Worm (Caenorhabditis elegans) whole organism, L4 larva: ENCODE results near the gene F54D5.15.
A peak's percentile ranks its signal among the peaks of the same experiment; 100 is the strongest.

Experiments
- F10B5.3 ChIP-seq: sonication (generic microtip); optimal IDR thresholded peaks from 2 replicates; lab custom pipeline; 2016; ENCODE audit warnings: mild to moderate bottlenecking, missing genetic modification characterization, missing compliant biosample characterization
- F26F4.8 ChIP-seq: fragments of 200-800 bp; sonication (Bioruptor generic); conservative IDR thresholded peaks from 2 replicates; pipeline ENCODE4 v1.3.6; 2022; ENCODE audit warnings: missing genetic modification characterization, missing compliant biosample characterization
- F37D6.2 ChIP-seq: sonication (generic microtip); optimal IDR thresholded peaks from 2 replicates; lab custom pipeline; 2016; ENCODE audit warnings: mild to moderate bottlenecking, missing genetic modification characterization, missing compliant biosample characterization
- F44E2.7 ChIP-seq: fragments of 200-800 bp; sonication (Bioruptor generic); IDR thresholded peaks from 2 replicates; pipeline ENCODE4 v2.1.2; 2022; ENCODE audit warnings: missing genetic modification characterization, missing compliant biosample characterization
- F49E8.2 ChIP-seq: sonication (generic microtip); optimal IDR thresholded peaks from 2 replicates; lab custom pipeline; 2016; ENCODE audit warnings: missing compliant biosample characterization, mild to moderate bottlenecking, missing genetic modification characterization, borderline replicate concordance
- R02D3.7 ChIP-seq: fragments of 150-350 bp; sonication (generic microtip); optimal IDR thresholded peaks from 3 replicates; lab custom pipeline; 2014; ENCODE audit warnings: missing biosample characterization, missing genetic modification characterization
- Y48G9A.11 ChIP-seq: fragments of 200-800 bp; sonication (Bioruptor generic); IDR thresholded peaks from 2 replicates; pipeline ENCODE4 v1.3.6; 2022; ENCODE audit warnings: missing genetic modification reagents, missing genetic modification characterization, missing compliant biosample characterization
- aha-1 ChIP-seq: fragments of 150-350 bp; peaks from one replicate; lab custom pipeline; 2014; ENCODE audit warnings: missing biosample characterization, missing genetic modification characterization
- aly-2 ChIP-seq: sonication (generic microtip); optimal IDR thresholded peaks from 2 replicates; lab custom pipeline; 2018; ENCODE audit warnings: missing biosample characterization, missing genetic modification characterization
- ceh-20 ChIP-seq: fragments of 200-800 bp; sonication (Bioruptor generic); IDR thresholded peaks from 2 replicates; pipeline ENCODE4 v1.3.6; 2022; ENCODE audit warnings: missing genetic modification reagents, missing genetic modification characterization, missing compliant biosample characterization
- ceh-62 ChIP-seq: sonication (generic microtip); optimal IDR thresholded peaks from 2 replicates; lab custom pipeline; 2017; ENCODE audit warnings: missing biosample characterization, missing genetic modification characterization
- ceh-82 ChIP-seq: sonication (generic microtip); optimal IDR thresholded peaks from 2 replicates; lab custom pipeline; 2017; ENCODE audit warnings: missing biosample characterization, missing genetic modification characterization
- ces-1 ChIP-seq: fragments of 150-350 bp; sonication (generic microtip); optimal IDR thresholded peaks from 4 replicates; lab custom pipeline; 2014; ENCODE audit warnings: missing biosample characterization, missing genetic modification reagents, missing genetic modification characterization
- daf-16 ChIP-seq, 3 experiments: sonication (generic microtip); optimal IDR thresholded peaks; 2 replicates each; lab custom pipeline; 2016 to 2017; ENCODE audit warnings: missing genetic modification characterization in 3 of 3, missing genetic modification reagents in 3 of 3, mild to moderate bottlenecking in 2 of 3, missing compliant biosample characterization in 2 of 3, missing biosample characterization in 1 of 3, moderate library complexity in 1 of 3
- daf-8 ChIP-seq: fragments of 200-800 bp; sonication (Bioruptor generic); IDR thresholded peaks from 2 replicates; pipeline ENCODE4 v1.3.6; 2022; ENCODE audit warnings: missing genetic modification characterization, missing compliant biosample characterization
- dpl-1 ChIP-seq: fragments of 150-350 bp; optimal IDR thresholded peaks from 2 replicates; lab custom pipeline; 2014; ENCODE audit warnings: missing biosample characterization, missing genetic modification reagents, missing genetic modification characterization
- dve-1 ChIP-seq: sonication (generic microtip); optimal IDR thresholded peaks from 2 replicates; lab custom pipeline; 2017; ENCODE audit warnings: antibody characterized with exemption, mild to moderate bottlenecking, missing genetic modification characterization, missing compliant biosample characterization; ENCODE audit not compliant: insufficient read depth
- fos-1 ChIP-seq: fragments of 150-350 bp; optimal IDR thresholded peaks from 2 replicates; lab custom pipeline; 2014; ENCODE audit warnings: missing biosample characterization, missing genetic modification characterization
- hlh-11 ChIP-seq: fragments of 200-800 bp; sonication (Bioruptor generic); optimal IDR thresholded peaks from 2 replicates; lab custom pipeline; 2018; ENCODE audit warnings: mild to moderate bottlenecking, missing genetic modification characterization, missing compliant biosample characterization
- hlh-30 ChIP-seq: sonication (generic microtip); optimal IDR thresholded peaks from 2 replicates; lab custom pipeline; 2017; ENCODE audit warnings: antibody characterized with exemption, mild to moderate bottlenecking, missing genetic modification characterization, missing compliant biosample characterization; ENCODE audit not compliant: insufficient read depth
- lin-1 ChIP-seq: fragments of 200-800 bp; sonication (Bioruptor generic); IDR thresholded peaks from 2 replicates; pipeline ENCODE4 v1.3.6; 2022; ENCODE audit warnings: missing genetic modification reagents, missing genetic modification characterization, missing compliant biosample characterization
- lin-13 ChIP-seq: fragments of 150-350 bp; optimal IDR thresholded peaks from 2 replicates; lab custom pipeline; 2014; ENCODE audit warnings: missing biosample characterization, missing genetic modification reagents, missing genetic modification characterization
- lin-15B ChIP-seq: fragments of 150-350 bp; sonication (generic microtip); optimal IDR thresholded peaks from 3 replicates; lab custom pipeline; 2014; ENCODE audit warnings: missing biosample characterization, missing genetic modification characterization
- lir-3 ChIP-seq: sonication (generic microtip); optimal IDR thresholded peaks from 2 replicates; lab custom pipeline; 2016; ENCODE audit warnings: mild to moderate bottlenecking, missing genetic modification characterization, missing compliant biosample characterization
- mdl-1 ChIP-seq, 2 experiments: fragments of 150-350 bp in 1 of 2; sonication (generic microtip) in 1 of 2; optimal IDR thresholded peaks; 2 replicates each; lab custom pipeline; 2014 to 2017; ENCODE audit warnings: missing biosample characterization in 2 of 2, missing genetic modification characterization in 2 of 2
- mep-1 ChIP-seq: fragments of 150-350 bp; sonication (generic microtip); optimal IDR thresholded peaks from 3 replicates; lab custom pipeline; 2014; ENCODE audit warnings: missing biosample characterization, missing genetic modification characterization
- mxl-2 ChIP-seq: fragments of 200-800 bp; sonication (Bioruptor generic); conservative IDR thresholded peaks from 2 replicates; pipeline ENCODE4 v1.3.6; 2022; ENCODE audit warnings: missing genetic modification reagents, missing genetic modification characterization, missing compliant biosample characterization
- nhr-11 ChIP-seq: fragments of 150-350 bp; optimal IDR thresholded peaks from 2 replicates; lab custom pipeline; 2014; ENCODE audit warnings: missing biosample characterization, missing genetic modification characterization
- nhr-237 ChIP-seq: sonication (generic microtip); optimal IDR thresholded peaks from 2 replicates; lab custom pipeline; 2017; ENCODE audit warnings: missing biosample characterization, missing genetic modification characterization
- nhr-41 ChIP-seq: fragments of 200-800 bp; sonication (Bioruptor generic); IDR thresholded peaks from 2 replicates; pipeline ENCODE4 v1.3.6; 2022; ENCODE audit warnings: missing genetic modification reagents, missing genetic modification characterization, missing compliant biosample characterization
- nhr-42 ChIP-seq: fragments of 200-800 bp; sonication (Bioruptor generic); IDR thresholded peaks from 2 replicates; pipeline ENCODE4 v1.3.6; 2022; ENCODE audit warnings: missing genetic modification characterization, missing compliant biosample characterization
- nhr-76 ChIP-seq: fragments of 150-350 bp; optimal IDR thresholded peaks from 2 replicates; lab custom pipeline; 2014; ENCODE audit warnings: missing biosample characterization, missing genetic modification characterization
- nhr-77 ChIP-seq: fragments of 150-350 bp; optimal IDR thresholded peaks from 2 replicates; lab custom pipeline; 2014; ENCODE audit warnings: missing biosample characterization, missing genetic modification characterization
- pha-4 ChIP-seq, 2 experiments: fragments of 150-350 bp in 1 of 2; fragments of 200-800 bp in 1 of 2; sonication (Bioruptor generic) in 1 of 2; IDR thresholded peaks in 1 of 2; optimal IDR thresholded peaks in 1 of 2; 2 replicates each; pipeline versions ENCODE4 v1.3.6 to Lab custom; 2014 to 2022; ENCODE audit warnings: missing genetic modification characterization in 2 of 2, missing genetic modification reagents in 2 of 2, missing biosample characterization in 1 of 2, missing compliant biosample characterization in 1 of 2
- php-3 ChIP-seq: fragments of 200-800 bp; sonication (Bioruptor generic); IDR thresholded peaks from 2 replicates; pipeline ENCODE4 v1.3.6; 2022; ENCODE audit warnings: missing genetic modification reagents, missing genetic modification characterization, missing compliant biosample characterization
- pqm-1 ChIP-seq: sonication (generic microtip); optimal IDR thresholded peaks from 2 replicates; lab custom pipeline; 2017; ENCODE audit warnings: missing biosample characterization, missing genetic modification characterization
- saeg-2 ChIP-seq: fragments of 200-800 bp; sonication (Bioruptor generic); IDR thresholded peaks from 2 replicates; pipeline ENCODE4 v1.3.6; 2022; ENCODE audit warnings: missing genetic modification reagents, missing genetic modification characterization, missing compliant biosample characterization
- skn-1 ChIP-seq: fragments of 150-350 bp; optimal IDR thresholded peaks from 2 replicates; lab custom pipeline; 2014; ENCODE audit warnings: missing biosample characterization, missing genetic modification characterization
- snpc-1.2 ChIP-seq: fragments of 200-800 bp; sonication (Bioruptor generic); IDR thresholded peaks from 2 replicates; pipeline ENCODE4 v1.3.6; 2022; ENCODE audit warnings: missing genetic modification reagents, missing genetic modification characterization, missing compliant biosample characterization
- spr-1 ChIP-seq: sonication (generic microtip); optimal IDR thresholded peaks from 2 replicates; lab custom pipeline; 2016; ENCODE audit warnings: mild to moderate bottlenecking, missing genetic modification characterization, missing compliant biosample characterization
- spr-3 ChIP-seq: fragments of 200-800 bp; sonication (Bioruptor generic); optimal IDR thresholded peaks from 2 replicates; lab custom pipeline; 2018; ENCODE audit warnings: mild to moderate bottlenecking, missing genetic modification characterization, missing compliant biosample characterization
- tag-97 ChIP-seq: fragments of 200-800 bp; sonication (Bioruptor generic); IDR thresholded peaks from 2 replicates; pipeline ENCODE4 v1.3.6; 2022; ENCODE audit warnings: missing genetic modification characterization, missing compliant biosample characterization
- tra-1 ChIP-seq: fragments of 200-800 bp; sonication (Bioruptor generic); IDR thresholded peaks from 2 replicates; pipeline ENCODE4 v1.3.6; 2022; ENCODE audit warnings: missing genetic modification reagents, missing genetic modification characterization, missing compliant biosample characterization
- unc-130 ChIP-seq: sonication (generic microtip); optimal IDR thresholded peaks from 2 replicates; lab custom pipeline; 2016; ENCODE audit warnings: missing genetic modification reagents, missing genetic modification characterization, missing compliant biosample characterization
- unc-39 ChIP-seq: sonication (generic microtip); optimal IDR thresholded peaks from 2 replicates; lab custom pipeline; 2017; ENCODE audit warnings: missing biosample characterization, missing genetic modification characterization
- zfp-2 ChIP-seq: sonication (generic microtip); optimal IDR thresholded peaks from 2 replicates; lab custom pipeline; 2016; ENCODE audit warnings: mild to moderate bottlenecking, missing genetic modification characterization, missing compliant biosample characterization
- zip-2 ChIP-seq: fragments of 150-350 bp; optimal IDR thresholded peaks from 2 replicates; lab custom pipeline; 2014; ENCODE audit warnings: missing biosample characterization, missing genetic modification characterization
- ztf-7 ChIP-seq: fragments of 150-350 bp; optimal IDR thresholded peaks from 2 replicates; lab custom pipeline; 2014; ENCODE audit warnings: missing biosample characterization, missing genetic modification characterization

The F54D5.15 gene

DNA sequence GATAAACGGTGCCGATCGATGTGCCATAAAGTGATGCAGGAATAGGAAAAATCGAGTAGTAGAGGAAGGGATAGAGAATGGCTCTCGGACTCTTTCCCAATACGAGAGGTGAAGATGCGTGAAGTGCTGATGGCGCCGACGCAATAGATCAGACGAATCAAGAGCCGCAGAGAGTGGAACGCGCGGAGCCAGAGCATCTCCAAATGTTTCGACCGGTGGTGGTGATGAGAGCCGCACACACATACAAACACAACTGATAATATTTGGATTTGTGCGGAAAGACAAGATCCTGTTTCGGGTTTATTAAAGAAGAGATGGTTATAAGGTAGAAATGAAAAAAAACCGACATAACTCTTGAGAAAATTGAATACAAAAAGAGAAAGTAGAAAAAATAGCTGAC lies at the start of gene F54D5.15:
Gene F54D5.15 (minus strand): TSS at position 101 of the 400 bp plus-strand sequence.
- TF ChIP-seq ceh-62 (tag; lab: Kevin White, UChicago) (no peak), saeg-2 (no peak), dpl-1 (GFP tag; lab: Kevin White, UChicago) (no peak), nhr-11 (tag; lab: Kevin White, UChicago) (no peak), ceh-82 (no peak), spr-3 (no peak), pqm-1 (tag; lab: Kevin White, UChicago) (no peak), nhr-77 (tag; lab: Kevin White, UChicago) (no peak), hlh-30 (tag; lab: Kevin White, UChicago) (no peak), skn-1 (tag; lab: Kevin White, UChicago) (no peak), mxl-2 (no peak), F10B5.3 (tag; lab: Kevin White, UChicago) (no peak), nhr-76 (tag; lab: Kevin White, UChicago) (no peak), unc-130 (GFP tag; lab: Kevin White, UChicago) (no peak)

DNA sequence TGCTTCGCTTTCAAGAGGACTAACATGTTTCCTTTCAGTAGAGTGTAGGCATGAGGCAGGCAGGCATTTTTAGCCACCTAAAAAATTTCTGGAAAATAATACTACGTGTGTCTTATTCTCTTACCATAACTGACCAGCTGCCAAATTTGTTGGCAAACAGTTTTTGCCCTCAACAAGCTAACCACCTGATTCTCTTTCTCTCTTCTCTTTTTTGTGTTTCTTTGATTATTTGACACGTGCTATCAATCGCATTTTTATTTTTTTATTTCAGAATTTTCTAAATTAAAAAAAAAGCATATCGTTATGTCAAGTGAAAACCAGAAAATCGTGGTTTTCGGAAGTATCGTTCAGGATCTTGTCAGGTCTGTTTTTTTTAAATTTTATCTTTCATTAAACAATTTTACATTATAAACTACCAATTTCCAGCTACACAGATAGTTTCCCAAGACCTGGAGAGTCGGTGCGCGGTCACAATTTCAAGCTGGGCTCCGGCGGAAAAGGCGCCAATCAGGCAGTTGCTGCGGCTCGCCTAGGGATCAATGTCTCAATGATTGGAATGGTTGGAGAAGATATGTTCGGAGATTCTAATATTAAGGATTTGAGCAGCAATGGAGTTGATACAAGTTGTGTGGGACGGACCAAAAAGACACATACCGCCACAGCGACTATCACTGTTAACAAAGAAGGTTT lies 48.2 kb upstream of the F54D5.15 start, which contains the start of gene F07A11.5:
Gene F07A11.5 (plus strand): TSS at position 267 of the 690 bp plus-strand sequence.
- peak; percentile 17 for TF ChIP-seq hlh-11 (tag; lab: Kevin White, UChicago)
- no peak for TF ChIP-seq fos-1 (tag; lab: Kevin White, UChicago)
- no peak for TF ChIP-seq zfp-2
- TF ChIP-seq aly-2 = no peak
- no peak for TF ChIP-seq Y48G9A.11 (GFP tag; lab: Robert Waterston, UW)
- no peak for TF ChIP-seq dpl-1 (GFP tag; lab: Kevin White, UChicago)
- TF ChIP-seq mdl-1 (tag; optimal IDR thresholded peaks at IDR 0.05; lab: Kevin White, UChicago) = peak in 1 of 2 experiments; percentile 29
- no peak for TF ChIP-seq php-3 (GFP tag; lab: Robert Waterston, UW)
- no peak for TF ChIP-seq spr-1 (tag; lab: Kevin White, UChicago)
- no peak for TF ChIP-seq daf-8 (GFP tag; lab: Robert Waterston, UW)
- TF ChIP-seq nhr-76 (tag; lab: Kevin White, UChicago) = no peak
- TF ChIP-seq lin-13 (GFP tag; lab: Kevin White, UChicago) = no peak
- no peak for TF ChIP-seq nhr-42 (GFP tag; lab: Robert Waterston, UW)
- TF ChIP-seq lin-1 (GFP tag; lab: Robert Waterston, UW) = no peak
- no peak for TF ChIP-seq lir-3
- no peak for TF ChIP-seq snpc-1.2 (GFP tag; lab: Robert Waterston, UW)
- no peak for TF ChIP-seq ztf-7 (tag; lab: Kevin White, UChicago)
- TF ChIP-seq daf-16 (GFP tag; optimal IDR thresholded peaks at IDR 0.05; lab: Kevin White, UChicago) = no peak
- peak; percentile 57 for TF ChIP-seq daf-16 (tag; optimal IDR thresholded peaks at IDR 0.05; lab: Kevin White, UChicago)
- TF ChIP-seq nhr-41 (GFP tag; lab: Robert Waterston, UW) = no peak
- no peak for TF ChIP-seq mep-1 (tag; lab: Kevin White, UChicago)
- TF ChIP-seq unc-39 (tag; lab: Kevin White, UChicago) = no peak
- no peak for TF ChIP-seq F44E2.7 (GFP tag; lab: Robert Waterston, UW)
- TF ChIP-seq lin-15B = no peak
- TF ChIP-seq pha-4 (GFP tag; IDR thresholded peaks at IDR 0.05; lab: Robert Waterston, UW) = no peak
- TF ChIP-seq pha-4 (tag; optimal IDR thresholded peaks at IDR 0.05; lab: Kevin White, UChicago) = no peak
- TF ChIP-seq F49E8.2 = no peak
- peak; percentile 2 for TF ChIP-seq dve-1 (tag; lab: Kevin White, UChicago)
- TF ChIP-seq unc-130 (GFP tag; lab: Kevin White, UChicago) = no peak
- no peak for TF ChIP-seq F26F4.8 (GFP tag; lab: Robert Waterston, UW)
- no peak for TF ChIP-seq nhr-237 (tag; lab: Kevin White, UChicago)
- no peak for TF ChIP-seq tra-1 (GFP tag; lab: Robert Waterston, UW)
- TF ChIP-seq spr-3 = no peak
- no peak for TF ChIP-seq zip-2
- TF ChIP-seq ces-1 = no peak
- no peak for TF ChIP-seq F37D6.2 (tag; lab: Kevin White, UChicago)
- peak; percentile 52 for TF ChIP-seq hlh-30 (tag; lab: Kevin White, UChicago)
- TF ChIP-seq ceh-20 (GFP tag; lab: Robert Waterston, UW) = no peak
- TF ChIP-seq tag-97 (GFP tag; lab: Robert Waterston, UW) = no peak
- TF ChIP-seq F10B5.3 (tag; lab: Kevin White, UChicago) = no peak
- no peak for TF ChIP-seq ceh-62 (tag; lab: Kevin White, UChicago)
- no peak for TF ChIP-seq aha-1 (tag; lab: Kevin White, UChicago)
- no peak for TF ChIP-seq R02D3.7
